Fruit fly (Drosophila melanogaster) whole organism, embryonic: ENCODE results near the gene CG44139.
A peak's percentile ranks its signal among the peaks of the same experiment; 100 is the strongest.

ENCODE experiments used
- Atf3 ChIP-seq: fragments of 200-800 bp; sonication (Bioruptor generic); optimal IDR thresholded peaks from 3 replicates; lab custom pipeline; 2016; ENCODE audit warnings: missing biosample characterization, missing genetic modification characterization
- Bteb2 ChIP-seq: fragments of 200-800 bp; sonication (Bioruptor generic); optimal IDR thresholded peaks from 2 replicates; lab custom pipeline; 2016; ENCODE audit warnings: missing biosample characterization, missing genetic modification characterization
- CG10209 ChIP-seq: fragments of 200-800 bp; sonication (Bioruptor generic); optimal IDR thresholded peaks from 3 replicates; lab custom pipeline; 2017; ENCODE audit warnings: missing biosample characterization, mild to moderate bottlenecking, missing genetic modification characterization, missing genetic modification reagents
- CG11093 ChIP-seq: fragments of 200-800 bp; sonication (Bioruptor generic); IDR thresholded peaks from 3 replicates; pipeline ENCODE4 v1.3.6; 2022; ENCODE audit warnings: missing biosample characterization, missing genetic modification characterization
- CG11398 ChIP-seq: fragments of 200-800 bp; sonication (Bioruptor generic); optimal IDR thresholded peaks from 2 replicates; lab custom pipeline; 2016; ENCODE audit warnings: missing biosample characterization, missing genetic modification characterization
- CG12236 ChIP-seq: fragments of 200-800 bp; sonication (Bioruptor generic); optimal IDR thresholded peaks from 2 replicates; lab custom pipeline; 2016; ENCODE audit warnings: missing biosample characterization, missing genetic modification characterization
- CG12391 ChIP-seq: fragments of 200-800 bp; sonication (Bioruptor generic); optimal IDR thresholded peaks from 3 replicates; lab custom pipeline; 2018; ENCODE audit warnings: missing biosample characterization, mild to moderate bottlenecking, missing genetic modification characterization, moderate library complexity
- CG13123 ChIP-seq: fragments of 200-800 bp; sonication (Bioruptor generic); optimal IDR thresholded peaks from 2 replicates; lab custom pipeline; 2016; ENCODE audit warnings: missing biosample characterization, missing genetic modification characterization
- CG15601 ChIP-seq: fragments of 200-800 bp; sonication (Bioruptor generic); optimal IDR thresholded peaks from 3 replicates; lab custom pipeline; 2019; ENCODE audit warnings: missing biosample characterization, mild to moderate bottlenecking, missing genetic modification characterization, moderate library complexity
- CG16863 ChIP-seq: fragments of 200-800 bp; sonication (Bioruptor generic); optimal IDR thresholded peaks from 3 replicates; lab custom pipeline; 2016; ENCODE audit warnings: missing biosample characterization, missing genetic modification characterization
- CG17328 ChIP-seq: fragments of 200-800 bp; sonication (Bioruptor generic); IDR thresholded peaks from 2 replicates; pipeline ENCODE4 v1.3.6; 2022; ENCODE audit warnings: missing biosample characterization, missing genetic modification characterization
- CG1792 ChIP-seq: fragments of 200-800 bp; sonication (Bioruptor generic); optimal IDR thresholded peaks from 2 replicates; lab custom pipeline; 2016; ENCODE audit warnings: missing biosample characterization, missing genetic modification characterization
- CG18764 ChIP-seq: fragments of 200-800 bp; sonication (Bioruptor generic); optimal IDR thresholded peaks from 3 replicates; lab custom pipeline; 2016; ENCODE audit warnings: missing biosample characterization, missing genetic modification characterization
- CG2875 ChIP-seq: fragments of 200-800 bp; sonication (Bioruptor generic); optimal IDR thresholded peaks from 2 replicates; lab custom pipeline; 2017; ENCODE audit warnings: missing biosample characterization, mild to moderate bottlenecking, missing genetic modification characterization, missing genetic modification reagents
- CG4360 ChIP-seq: fragments of 200-800 bp; sonication (Bioruptor generic); IDR thresholded peaks from 2 replicates; pipeline ENCODE4 v1.3.6; 2022; ENCODE audit warnings: missing biosample characterization, missing genetic modification characterization
- CG4707 ChIP-seq: fragments of 200-800 bp; sonication (Bioruptor generic); optimal IDR thresholded peaks from 2 replicates; lab custom pipeline; 2018; ENCODE audit warnings: missing biosample characterization, mild to moderate bottlenecking, missing genetic modification characterization, moderate library complexity
- CG4854 ChIP-seq: fragments of 200-800 bp; sonication (Bioruptor generic); optimal IDR thresholded peaks from 2 replicates; lab custom pipeline; 2016; ENCODE audit warnings: missing biosample characterization, missing genetic modification characterization, inconsistent platforms
- CG6654 ChIP-seq: fragments of 200-800 bp; sonication (Bioruptor generic); optimal IDR thresholded peaks from 2 replicates; lab custom pipeline; 2017; ENCODE audit warnings: missing biosample characterization, mild to moderate bottlenecking, missing genetic modification characterization
- CG7357 ChIP-seq: fragments of 200-800 bp; sonication (Bioruptor generic); IDR thresholded peaks from 3 replicates; pipeline ENCODE4 v1.3.6; 2022; ENCODE audit warnings: missing biosample characterization, missing genetic modification characterization
- CG7928 ChIP-seq: fragments of 200-800 bp; sonication (Bioruptor generic); optimal IDR thresholded peaks from 2 replicates; lab custom pipeline; 2017; ENCODE audit warnings: missing biosample characterization, mild to moderate bottlenecking, missing genetic modification characterization
- CG7963 ChIP-seq: fragments of 200-800 bp; sonication (Bioruptor generic); IDR thresholded peaks from 3 replicates; pipeline ENCODE4 v1.3.6; 2022; ENCODE audit warnings: missing biosample characterization, missing genetic modification characterization; ENCODE audit not compliant: partially characterized antibody
- D ChIP-seq, 2 experiments: fragments of 200-800 bp in 1 of 2; fragments of >200 bp in 1 of 2; sonication (Bioruptor generic) in 1 of 2; optimal IDR thresholded peaks; 2 replicates in 1 of 2; 3 replicates in 1 of 2; lab custom pipeline; 2017; ENCODE audit warnings: mild to moderate bottlenecking in 1 of 2, missing biosample characterization in 1 of 2, missing genetic modification characterization in 1 of 2, missing genetic modification reagents in 1 of 2
- D19B ChIP-seq: fragments of 200-800 bp; sonication (Bioruptor generic); optimal IDR thresholded peaks from 2 replicates; lab custom pipeline; 2017; ENCODE audit warnings: missing biosample characterization, mild to moderate bottlenecking, missing genetic modification characterization
- Dll ChIP-seq: fragments of 200-800 bp; sonication (Bioruptor generic); IDR thresholded peaks from 4 replicates; pipeline ENCODE4 v1.3.6; 2022; ENCODE audit warnings: missing biosample characterization, missing genetic modification characterization; ENCODE audit not compliant: partially characterized antibody
- Dref ChIP-seq: fragments of 200-800 bp; sonication (Bioruptor generic); IDR thresholded peaks from 2 replicates; pipeline ENCODE4 v1.3.6; 2022; ENCODE audit warnings: missing biosample characterization, missing genetic modification characterization
- HLH4C ChIP-seq: fragments of 200-800 bp; sonication (Bioruptor generic); IDR thresholded peaks from 3 replicates; pipeline ENCODE4 v1.3.6; 2022; ENCODE audit warnings: missing biosample characterization, missing genetic modification characterization; ENCODE audit not compliant: partially characterized antibody
- HLH54F ChIP-seq: fragments of 200-800 bp; sonication (Bioruptor generic); optimal IDR thresholded peaks from 3 replicates; lab custom pipeline; 2016; ENCODE audit warnings: missing biosample characterization, missing genetic modification characterization
- Kr ChIP-seq: fragments of 200-800 bp; sonication (Bioruptor generic); optimal IDR thresholded peaks from 2 replicates; lab custom pipeline; 2017; ENCODE audit warnings: missing biosample characterization, mild to moderate bottlenecking, missing genetic modification characterization
- Nf-YC ChIP-seq: fragments of 200-800 bp; optimal IDR thresholded peaks from 3 replicates; lab custom pipeline; 2019; ENCODE audit warnings: missing biosample characterization, mild to moderate bottlenecking, missing genetic modification characterization, moderate library complexity
- Poxn ChIP-seq: fragments of 200-800 bp; sonication (Bioruptor generic); IDR thresholded peaks from 2 replicates; pipeline ENCODE4 v1.3.6; 2022; ENCODE audit warnings: missing biosample characterization, missing genetic modification characterization
- Trl ChIP-seq, 3 experiments: fragments of >200 bp in 2 of 3; fragments of 200-800 bp in 1 of 3; sonication (Bioruptor generic) in 1 of 3; optimal IDR thresholded peaks; 2 replicates in 1 of 3; 3 replicates in 2 of 3; lab custom pipeline; 2016 to 2017; ENCODE audit warnings: missing biosample characterization in 1 of 3, missing genetic modification characterization in 1 of 3
- Vsx1 ChIP-seq: fragments of 200-800 bp; sonication (Bioruptor generic); optimal IDR thresholded peaks from 2 replicates; lab custom pipeline; 2017; ENCODE audit warnings: missing biosample characterization, mild to moderate bottlenecking, missing genetic modification characterization, missing genetic modification reagents
- abd-A ChIP-seq: fragments of 200-800 bp; sonication (Bioruptor generic); optimal IDR thresholded peaks from 3 replicates; lab custom pipeline; 2019; ENCODE audit warnings: missing biosample characterization, mild to moderate bottlenecking, missing genetic modification characterization, moderate library complexity
- ara ChIP-seq: fragments of 200-800 bp; sonication (Bioruptor generic); IDR thresholded peaks from 2 replicates; pipeline ENCODE4 v1.3.6; 2022; ENCODE audit warnings: missing biosample characterization, missing genetic modification characterization
- ase ChIP-seq: fragments of 200-800 bp; sonication (Bioruptor generic); IDR thresholded peaks from 3 replicates; pipeline ENCODE4 v1.3.6; 2022; ENCODE audit warnings: missing biosample characterization, missing genetic modification characterization
- ato ChIP-seq: fragments of 200-800 bp; sonication (Bioruptor generic); IDR thresholded peaks from 2 replicates; pipeline ENCODE4 v1.3.6; 2022; ENCODE audit warnings: missing biosample characterization, missing genetic modification characterization; ENCODE audit not compliant: partially characterized antibody
- chinmo ChIP-seq: fragments of 200-800 bp; sonication (Bioruptor generic); IDR thresholded peaks from 4 replicates; pipeline ENCODE4 v1.3.6; 2022; ENCODE audit warnings: missing biosample characterization, missing genetic modification characterization; ENCODE audit not compliant: partially characterized antibody
- danr ChIP-seq: fragments of 200-800 bp; sonication (Bioruptor generic); IDR thresholded peaks from 2 replicates; pipeline ENCODE4 v1.3.6; 2022; ENCODE audit warnings: missing biosample characterization, missing genetic modification characterization
- fd3F ChIP-seq: fragments of 200-800 bp; sonication (Bioruptor generic); optimal IDR thresholded peaks from 2 replicates; lab custom pipeline; 2018; ENCODE audit warnings: missing biosample characterization, mild to moderate bottlenecking, missing genetic modification characterization, moderate library complexity
- fd64A ChIP-seq: fragments of 200-800 bp; sonication (Bioruptor generic); optimal IDR thresholded peaks from 3 replicates; lab custom pipeline; 2018; ENCODE audit warnings: missing biosample characterization, mild to moderate bottlenecking, missing genetic modification characterization
- grau ChIP-seq: fragments of 200-800 bp; optimal IDR thresholded peaks from 3 replicates; lab custom pipeline; 2019; ENCODE audit warnings: missing biosample characterization, mild to moderate bottlenecking, missing genetic modification characterization, moderate library complexity
- h ChIP-seq: fragments of >200 bp; optimal IDR thresholded peaks from 2 replicates; lab custom pipeline; 2017
- hth ChIP-seq: fragments of >200 bp; optimal IDR thresholded peaks from 2 replicates; lab custom pipeline; 2017; ENCODE audit warnings: inconsistent platforms
- mld ChIP-seq: fragments of 200-800 bp; sonication (Bioruptor generic); IDR thresholded peaks from 3 replicates; pipeline ENCODE4 v1.3.6; 2022; ENCODE audit warnings: missing biosample characterization, missing genetic modification characterization; ENCODE audit not compliant: partially characterized antibody
- pita ChIP-seq: fragments of 200-800 bp; sonication (Bioruptor generic); optimal IDR thresholded peaks from 2 replicates; lab custom pipeline; 2017; ENCODE audit warnings: missing biosample characterization, mild to moderate bottlenecking, missing genetic modification characterization
- pzg ChIP-seq: fragments of 200-800 bp; sonication (Bioruptor generic); optimal IDR thresholded peaks from 3 replicates; lab custom pipeline; 2018; ENCODE audit warnings: missing biosample characterization, mild to moderate bottlenecking, missing genetic modification characterization, moderate library complexity
- ranshi ChIP-seq: fragments of 200-800 bp; sonication (Bioruptor generic); IDR thresholded peaks from 2 replicates; pipeline ENCODE4 v1.3.6; 2022; ENCODE audit warnings: missing biosample characterization, missing genetic modification characterization
- slp2 ChIP-seq: fragments of 200-800 bp; sonication (Bioruptor generic); optimal IDR thresholded peaks from 2 replicates; lab custom pipeline; 2016; ENCODE audit warnings: missing biosample characterization, missing genetic modification characterization

Gene CG44139

DNA sequence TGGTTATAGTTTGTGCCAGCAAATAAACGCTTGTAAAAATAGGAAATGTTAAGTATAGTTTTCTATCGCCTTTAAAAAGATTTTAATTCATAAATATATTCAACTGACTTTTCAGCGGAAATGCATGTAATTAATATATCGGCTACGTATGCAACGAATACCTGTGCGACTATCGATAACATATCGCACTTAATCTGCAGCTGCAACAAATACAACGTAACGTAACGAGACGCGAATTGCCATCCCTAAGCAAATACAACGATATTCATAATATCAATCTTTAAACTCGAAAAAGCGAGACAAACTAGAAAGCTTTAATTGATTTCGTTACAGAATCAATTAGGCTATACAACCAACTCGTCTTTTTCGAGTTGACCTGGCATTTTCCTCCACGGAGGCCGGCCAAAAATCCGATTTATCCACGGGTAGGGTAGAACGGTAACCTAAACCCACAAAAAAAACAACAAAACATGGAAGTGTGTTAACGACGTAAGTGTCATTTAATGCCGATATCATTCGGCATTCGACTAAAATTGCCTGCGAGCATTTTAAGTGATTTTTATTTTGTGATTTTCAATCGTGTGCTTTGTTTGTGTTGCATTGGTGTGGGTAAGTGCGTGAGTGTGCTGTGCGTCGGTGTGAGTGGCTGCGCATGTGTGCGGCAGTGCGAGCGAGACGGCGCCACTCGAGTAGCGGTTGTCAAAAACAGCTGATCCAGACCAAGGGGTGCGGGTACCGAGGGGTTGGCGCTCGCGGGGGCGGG lies 48.8 kb upstream of the CG44139 start, which contains the start of gene Atxn7 (continued):
- TF ChIP-seq CG4360 (GFP tag; lab: Robert Waterston, UW): peak; percentile 48; the same call in 1 of the 2 replicates
- TF ChIP-seq ara (GFP tag; lab: Robert Waterston, UW): peak; percentile 61
- TF ChIP-seq CG1792 (GFP tag; lab: Kevin White, UChicago): peak; percentile 64
- TF ChIP-seq Trl (optimal IDR thresholded peaks at IDR 0.05; lab: Kevin White, UChicago): no peak
- TF ChIP-seq Trl (GFP tag; optimal IDR thresholded peaks at IDR 0.05; lab: Kevin White, UChicago): peak; percentile 52
- TF ChIP-seq pzg (GFP tag; lab: Kevin White, UChicago): peak; percentile 64
- TF ChIP-seq slp2 (GFP tag; lab: Kevin White, UChicago): peak; percentile 55
- no peak for TF ChIP-seq pita (GFP tag; lab: Kevin White, UChicago)
- no peak for TF ChIP-seq Poxn (GFP tag; lab: Robert Waterston, UW)
- peak; percentile 42 for TF ChIP-seq Bteb2 (GFP tag; lab: Kevin White, UChicago)
- TF ChIP-seq Kr (GFP tag; lab: Kevin White, UChicago): no peak
- TF ChIP-seq CG7963 (GFP tag; lab: Robert Waterston, UW): peak; percentile 97
- TF ChIP-seq fd64A (GFP tag; lab: Kevin White, UChicago): peak; percentile 71
- TF ChIP-seq D19B (GFP tag; lab: Kevin White, UChicago): no peak
- TF ChIP-seq ato (GFP tag; lab: Robert Waterston, UW): peak; percentile 96
- TF ChIP-seq grau (tag; lab: Kevin White, UChicago): peak; percentile 70
- TF ChIP-seq ase: peak; percentile 63; the same call in 1 of the 3 replicates
- no peak for TF ChIP-seq h (lab: Kevin White, UChicago)
- peak; percentile 81 for TF ChIP-seq Vsx1 (GFP tag; lab: Kevin White, UChicago)
- TF ChIP-seq CG7928 (GFP tag; lab: Kevin White, UChicago): no peak
- TF ChIP-seq CG7357 (GFP tag; lab: Robert Waterston, UW): no peak
- peak; percentile 99 for TF ChIP-seq chinmo
- TF ChIP-seq abd-A (tag; lab: Kevin White, UChicago): peak; percentile 24
- TF ChIP-seq CG4707 (GFP tag; lab: Kevin White, UChicago): peak; percentile 75
- TF ChIP-seq CG4854 (GFP tag; lab: Kevin White, UChicago): peak; percentile 73
- peak; percentile 55; the same call in 1 of the 2 replicates for TF ChIP-seq ranshi (GFP tag; lab: Robert Waterston, UW)
- no peak for TF ChIP-seq hth
- TF ChIP-seq Dll (GFP tag; lab: Robert Waterston, UW): peak; percentile 92
- no peak for TF ChIP-seq danr (GFP tag; lab: Robert Waterston, UW)
- peak; percentile 42 for TF ChIP-seq Nf-YC (tag; lab: Kevin White, UChicago)
- peak; percentile 95 for TF ChIP-seq HLH4C
- peak; percentile 76 for TF ChIP-seq CG15601
- TF ChIP-seq CG12391 (tag; lab: Kevin White, UChicago): peak; percentile 76
- peak; percentile 23 for TF ChIP-seq CG6654
- peak; percentile 87 for TF ChIP-seq Dref (GFP tag; lab: Robert Waterston, UW)
- TF ChIP-seq CG17328 (GFP tag; lab: Robert Waterston, UW): peak; percentile 69; the same call in 1 of the 2 replicates
- peak; percentile 3 for TF ChIP-seq CG11398 (GFP tag; lab: Kevin White, UChicago)
- TF ChIP-seq CG13123: no peak
- TF ChIP-seq CG2875 (GFP tag; lab: Kevin White, UChicago): peak; percentile 73
- TF ChIP-seq CG10209 (GFP tag; lab: Kevin White, UChicago): peak; percentile 68
- no peak for TF ChIP-seq CG11093 (GFP tag; lab: Robert Waterston, UW)
- TF ChIP-seq CG18764 (GFP tag; lab: Kevin White, UChicago): no peak
- peak; percentile 55 for TF ChIP-seq CG12236
- TF ChIP-seq HLH54F: peak; percentile 31
- TF ChIP-seq mld (GFP tag; lab: Robert Waterston, UW): peak; percentile 79; the same call in 2 of the 3 replicates
- TF ChIP-seq fd3F (GFP tag; lab: Kevin White, UChicago): peak; percentile 39
- peak; percentile 31 for TF ChIP-seq CG16863
- TF ChIP-seq D (optimal IDR thresholded peaks at IDR 0.05; lab: Kevin White, UChicago): no peak
- peak; percentile 22 for TF ChIP-seq D (GFP tag; optimal IDR thresholded peaks at IDR 0.05; lab: Kevin White, UChicago)
- no peak for TF ChIP-seq Atf3 (GFP tag; lab: Kevin White, UChicago)
